Worm (Caenorhabditis elegans) whole organism, late embryonic: Measurements from ENCODE around the gene clh-3.

ENCODE experiments used
- C08G9.2 ChIP-seq: sonication (generic microtip); optimal IDR thresholded peaks from 2 replicates; lab custom pipeline; 2016; ENCODE audit warnings: mild to moderate bottlenecking, missing genetic modification characterization, moderate library complexity, missing compliant biosample characterization
- F13H6.1 ChIP-seq: sonication (generic microtip); optimal IDR thresholded peaks from 2 replicates; lab custom pipeline; 2016; ENCODE audit warnings: missing genetic modification characterization, missing compliant biosample characterization
- K09A11.1 ChIP-seq: sonication (generic microtip); optimal IDR thresholded peaks from 2 replicates; lab custom pipeline; 2017; ENCODE audit warnings: antibody characterized with exemption, mild to moderate bottlenecking, missing genetic modification characterization, missing compliant biosample characterization; ENCODE audit not compliant: insufficient read depth
- T23F11.4 ChIP-seq: fragments of 200-800 bp; sonication (Bioruptor generic); optimal IDR thresholded peaks from 2 replicates; lab custom pipeline; 2018; ENCODE audit warnings: mild to moderate bottlenecking, missing genetic modification characterization, missing compliant biosample characterization
- Y22D7AL.16 ChIP-seq: sonication (generic microtip); optimal IDR thresholded peaks from 2 replicates; lab custom pipeline; 2016; ENCODE audit warnings: missing genetic modification characterization, missing compliant biosample characterization
- ahr-1 ChIP-seq: sonication (generic microtip); optimal IDR thresholded peaks from 2 replicates; lab custom pipeline; 2016; ENCODE audit warnings: missing genetic modification characterization, missing compliant biosample characterization
- ceh-14 ChIP-seq: sonication (generic microtip); optimal IDR thresholded peaks from 2 replicates; lab custom pipeline; 2016; ENCODE audit warnings: missing genotype, missing genetic modification characterization, missing compliant biosample characterization
- ceh-18 ChIP-seq: sonication (generic microtip); optimal IDR thresholded peaks from 2 replicates; lab custom pipeline; 2016; ENCODE audit warnings: missing genetic modification characterization, missing compliant biosample characterization
- ceh-19 ChIP-seq: fragments of 200-800 bp; sonication (Bioruptor generic); optimal IDR thresholded peaks from 2 replicates; lab custom pipeline; 2018; ENCODE audit warnings: mild to moderate bottlenecking, missing genetic modification characterization, missing compliant biosample characterization
- ceh-22 ChIP-seq: sonication (generic microtip); optimal IDR thresholded peaks from 2 replicates; lab custom pipeline; 2017; ENCODE audit warnings: missing biosample characterization, missing genetic modification characterization
- ceh-24 ChIP-seq: sonication (generic microtip); optimal IDR thresholded peaks from 2 replicates; lab custom pipeline; 2016; ENCODE audit warnings: mild to moderate bottlenecking, missing genetic modification characterization, missing compliant biosample characterization
- ceh-30 ChIP-seq: fragments of 150-350 bp; optimal IDR thresholded peaks from 2 replicates; lab custom pipeline; 2014; ENCODE audit warnings: missing biosample characterization, missing genetic modification characterization
- ceh-31 ChIP-seq: sonication (generic microtip); optimal IDR thresholded peaks from 2 replicates; lab custom pipeline; 2016; ENCODE audit warnings: missing genetic modification characterization, missing compliant biosample characterization
- ceh-34 ChIP-seq: sonication (generic microtip); optimal IDR thresholded peaks from 2 replicates; lab custom pipeline; 2016; ENCODE audit warnings: mild to moderate bottlenecking, missing genetic modification characterization, missing compliant biosample characterization
- ceh-48 ChIP-seq: sonication (generic microtip); optimal IDR thresholded peaks from 2 replicates; lab custom pipeline; 2016; ENCODE audit warnings: missing genetic modification characterization, inconsistent platforms, missing compliant biosample characterization
- che-1 ChIP-seq: sonication (generic microtip); optimal IDR thresholded peaks from 2 replicates; lab custom pipeline; 2016; ENCODE audit warnings: mild to moderate bottlenecking, missing genetic modification characterization, missing compliant biosample characterization
- dmd-4 ChIP-seq: sonication (generic microtip); optimal IDR thresholded peaks from 2 replicates; lab custom pipeline; 2016; ENCODE audit warnings: borderline replicate concordance, missing genetic modification characterization, missing compliant biosample characterization
- elt-2 ChIP-seq: sonication (generic microtip); optimal IDR thresholded peaks from 2 replicates; lab custom pipeline; 2016; ENCODE audit warnings: missing genetic modification reagents, missing genetic modification characterization, missing compliant biosample characterization
- elt-4 ChIP-seq: sonication (generic microtip); optimal IDR thresholded peaks from 2 replicates; lab custom pipeline; 2016; ENCODE audit warnings: missing genetic modification characterization, missing compliant biosample characterization
- eyg-1 ChIP-seq: sonication (generic microtip); optimal IDR thresholded peaks from 2 replicates; lab custom pipeline; 2016; ENCODE audit warnings: missing genotype, missing genetic modification characterization, missing compliant biosample characterization
- fkh-6 ChIP-seq: sonication (generic microtip); optimal IDR thresholded peaks from 2 replicates; lab custom pipeline; 2016; ENCODE audit warnings: missing genetic modification characterization, missing compliant biosample characterization
- gmeb-2 ChIP-seq: sonication (generic microtip); optimal IDR thresholded peaks from 2 replicates; lab custom pipeline; 2016; ENCODE audit warnings: missing genetic modification characterization, inconsistent platforms, missing compliant biosample characterization
- hlh-13 ChIP-seq: fragments of 200-800 bp; sonication (Bioruptor generic); optimal IDR thresholded peaks from 2 replicates; lab custom pipeline; 2018; ENCODE audit warnings: mild to moderate bottlenecking, missing genetic modification characterization, missing compliant biosample characterization
- hlh-30 ChIP-seq: sonication (generic microtip); optimal IDR thresholded peaks from 2 replicates; lab custom pipeline; 2017; ENCODE audit warnings: antibody characterized with exemption, missing genetic modification characterization, missing compliant biosample characterization; ENCODE audit not compliant: insufficient read depth
- hlh-6 ChIP-seq: sonication (generic microtip); optimal IDR thresholded peaks from 2 replicates; lab custom pipeline; 2016; ENCODE audit warnings: missing genotype, missing genetic modification characterization, missing compliant biosample characterization
- hlh-8 ChIP-seq: sonication (generic microtip); optimal IDR thresholded peaks from 2 replicates; lab custom pipeline; 2016; ENCODE audit warnings: missing genotype, missing genetic modification characterization, missing compliant biosample characterization
- lim-6 ChIP-seq: sonication (generic microtip); optimal IDR thresholded peaks from 2 replicates; lab custom pipeline; 2016; ENCODE audit warnings: missing genetic modification characterization, missing compliant biosample characterization
- lin-11 ChIP-seq: fragments of 200-800 bp; sonication (Bioruptor generic); optimal IDR thresholded peaks from 2 replicates; lab custom pipeline; 2018; ENCODE audit warnings: mild to moderate bottlenecking, missing genetic modification characterization, missing compliant biosample characterization
- madf-2 ChIP-seq: sonication (generic microtip); optimal IDR thresholded peaks from 2 replicates; lab custom pipeline; 2017; ENCODE audit warnings: missing genetic modification characterization, missing compliant biosample characterization
- nfya-1 ChIP-seq: sonication (generic microtip); optimal IDR thresholded peaks from 2 replicates; lab custom pipeline; 2017; ENCODE audit warnings: missing genetic modification characterization, mild to moderate bottlenecking, missing compliant biosample characterization, antibody characterized with exemption, moderate library complexity
- nhr-11 ChIP-seq: fragments of 150-350 bp; optimal IDR thresholded peaks from 2 replicates; lab custom pipeline; 2014; ENCODE audit warnings: missing biosample characterization, missing genetic modification characterization
- nhr-232 ChIP-seq: sonication (generic microtip); optimal IDR thresholded peaks from 2 replicates; lab custom pipeline; 2016; ENCODE audit warnings: missing genetic modification characterization, missing compliant biosample characterization
- odd-2 ChIP-seq: sonication (generic microtip); optimal IDR thresholded peaks from 2 replicates; lab custom pipeline; 2017; ENCODE audit warnings: antibody characterized with exemption, mild to moderate bottlenecking, missing genetic modification characterization, missing compliant biosample characterization
- pag-3 ChIP-seq: sonication (generic microtip); optimal IDR thresholded peaks from 2 replicates; lab custom pipeline; 2016; ENCODE audit warnings: missing compliant biosample characterization, missing genetic modification characterization, borderline replicate concordance
- pat-9 ChIP-seq: fragments of 200-800 bp; sonication (Bioruptor generic); optimal IDR thresholded peaks from 2 replicates; lab custom pipeline; 2018; ENCODE audit warnings: mild to moderate bottlenecking, missing genetic modification characterization, moderate library complexity, missing compliant biosample characterization
- pax-1 ChIP-seq: fragments of 150-350 bp; optimal IDR thresholded peaks from 2 replicates; lab custom pipeline; 2014; ENCODE audit warnings: missing biosample characterization, missing genetic modification characterization
- pha-2 ChIP-seq: sonication (generic microtip); optimal IDR thresholded peaks from 2 replicates; lab custom pipeline; 2017; ENCODE audit warnings: mild to moderate bottlenecking, missing genetic modification characterization, missing compliant biosample characterization
- pha-4 ChIP-seq: fragments of 150-350 bp; optimal IDR thresholded peaks from 2 replicates; lab custom pipeline; 2018; ENCODE audit warnings: missing biosample characterization, missing genetic modification reagents, missing genetic modification characterization
- pqm-1 ChIP-seq: sonication (generic microtip); optimal IDR thresholded peaks from 2 replicates; lab custom pipeline; 2016; ENCODE audit warnings: missing genetic modification characterization, missing compliant biosample characterization
- pros-1 ChIP-seq: fragments of 150-350 bp; optimal IDR thresholded peaks from 2 replicates; lab custom pipeline; 2014; ENCODE audit warnings: missing biosample characterization, missing genetic modification reagents, missing genetic modification characterization
- ref-2 ChIP-seq: sonication (generic microtip); optimal IDR thresholded peaks from 2 replicates; lab custom pipeline; 2016; ENCODE audit warnings: missing genetic modification characterization, missing compliant biosample characterization
- rnt-1 ChIP-seq: sonication (generic microtip); optimal IDR thresholded peaks from 2 replicates; lab custom pipeline; 2016; ENCODE audit warnings: missing genetic modification characterization, missing compliant biosample characterization
- sdc-2 ChIP-seq: sonication (generic microtip); optimal IDR thresholded peaks from 2 replicates; lab custom pipeline; 2016; ENCODE audit warnings: missing genotype, missing genetic modification characterization, missing compliant biosample characterization
- sox-2 ChIP-seq: fragments of 200-800 bp; sonication (Bioruptor generic); IDR thresholded peaks from 2 replicates; pipeline ENCODE4 v1.3.6; 2022; ENCODE audit warnings: missing genetic modification reagents, missing genetic modification characterization, missing compliant biosample characterization
- tbx-2 ChIP-seq: sonication (generic microtip); optimal IDR thresholded peaks from 2 replicates; lab custom pipeline; 2016; ENCODE audit warnings: missing genetic modification characterization, missing compliant biosample characterization
- tbx-7 ChIP-seq: sonication (generic microtip); optimal IDR thresholded peaks from 2 replicates; lab custom pipeline; 2016; ENCODE audit warnings: missing genotype, missing genetic modification characterization, missing compliant biosample characterization
- ttx-3 ChIP-seq: sonication (generic microtip); optimal IDR thresholded peaks from 2 replicates; lab custom pipeline; 2016; ENCODE audit warnings: missing genetic modification reagents, missing genetic modification characterization, missing compliant biosample characterization
- unc-3 ChIP-seq, 2 experiments: fragments of 200-800 bp in 1 of 2; sonication (Bioruptor generic) in 1 of 2; sonication (generic microtip) in 1 of 2; conservative IDR thresholded peaks in 1 of 2; optimal IDR thresholded peaks in 1 of 2; 2 replicates each; pipeline versions ENCODE4 v1.3.6 to Lab custom; 2016 to 2022; ENCODE audit warnings: missing compliant biosample characterization in 2 of 2, missing genetic modification characterization in 2 of 2, missing genetic modification reagents in 1 of 2
- unc-86 ChIP-seq: sonication (generic microtip); optimal IDR thresholded peaks from 2 replicates; lab custom pipeline; 2016; ENCODE audit warnings: missing genetic modification characterization, missing compliant biosample characterization
- zip-5 ChIP-seq: sonication (generic microtip); optimal IDR thresholded peaks from 2 replicates; lab custom pipeline; 2016; ENCODE audit warnings: missing genetic modification characterization, missing compliant biosample characterization
- ztf-16 ChIP-seq: sonication (generic microtip); optimal IDR thresholded peaks from 2 replicates; lab custom pipeline; 2017; ENCODE audit warnings: missing genetic modification characterization, missing compliant biosample characterization

The clh-3 gene

DNA sequence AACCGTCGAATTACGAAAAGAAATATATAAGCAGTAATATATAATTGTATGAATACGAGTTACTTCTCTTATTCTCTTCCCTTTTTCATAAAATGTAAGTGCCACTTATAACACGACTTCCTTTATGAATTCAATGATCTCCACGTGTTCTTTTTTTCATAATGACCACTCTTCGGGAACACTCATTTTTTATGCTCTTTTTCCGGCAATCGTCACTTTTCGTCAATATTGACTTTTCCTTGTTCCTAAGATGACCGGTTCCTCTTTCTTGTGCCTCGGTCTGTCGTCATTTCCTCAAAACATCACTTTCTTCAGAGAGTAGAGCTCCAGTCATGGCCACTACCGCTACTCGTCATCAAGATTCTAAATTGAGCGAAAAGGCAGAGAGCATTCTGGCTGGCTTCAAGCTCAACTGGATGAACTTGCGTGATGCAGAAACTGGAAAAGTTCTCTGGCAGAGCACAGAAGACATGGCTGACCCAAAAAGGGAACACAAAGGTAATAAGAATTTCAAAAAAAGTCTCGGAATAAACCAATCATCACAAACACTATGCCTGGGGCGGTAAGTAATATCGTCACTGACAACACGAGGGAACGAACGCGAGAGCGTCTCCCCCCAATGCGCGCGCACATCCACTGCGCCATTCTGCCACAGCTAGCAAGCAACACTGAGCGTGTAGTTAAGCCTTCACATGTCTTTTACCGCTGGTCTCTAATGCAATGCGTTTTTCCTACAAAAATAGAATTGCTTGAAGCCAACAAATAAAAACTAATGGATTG lies 42.0 kb downstream of the clh-3 start, which contains the start of gene pdl-1:
Gene pdl-1, plus strand, starts transcription at position 309 of the 780 bp plus-strand sequence.
- TF ChIP-seq pha-2: peak; percentile 91
- peak; percentile 81 for TF ChIP-seq zip-5 (tag; lab: Kevin White, UChicago)
- no peak for TF ChIP-seq pha-4
- TF ChIP-seq rnt-1: peak; percentile 89
- peak; percentile 88 for TF ChIP-seq C08G9.2 (tag; lab: Kevin White, UChicago)
- TF ChIP-seq hlh-8 (tag; lab: Kevin White, UChicago): peak; percentile 86
- TF ChIP-seq dmd-4 (tag; lab: Kevin White, UChicago): peak; percentile 89
- TF ChIP-seq che-1 (tag; lab: Kevin White, UChicago): peak; percentile 92
- peak; percentile 72 for TF ChIP-seq tbx-7
- peak; percentile 86 for TF ChIP-seq ceh-31 (tag; lab: Kevin White, UChicago)
- peak; percentile 84 for TF ChIP-seq elt-4
- peak; percentile 95 for TF ChIP-seq ztf-16 (tag; lab: Kevin White, UChicago)
- peak; percentile 79 for TF ChIP-seq F13H6.1
- TF ChIP-seq madf-2 (tag; lab: Kevin White, UChicago): peak; percentile 92
- TF ChIP-seq pros-1 (tag; lab: Kevin White, UChicago): peak; percentile 83
- TF ChIP-seq unc-3 (GFP tag; conservative IDR thresholded peaks at IDR 0.05; lab: Robert Waterston, UW): peak; percentile 91
- peak; percentile 93 for TF ChIP-seq unc-3 (tag; optimal IDR thresholded peaks at IDR 0.05; lab: Kevin White, UChicago)
- peak; percentile 89 for TF ChIP-seq lin-11 (tag; lab: Kevin White, UChicago)
- TF ChIP-seq hlh-13 (GFP tag; lab: Kevin White, UChicago): peak; percentile 94
- peak; percentile 91 for TF ChIP-seq ref-2
- TF ChIP-seq ceh-34 (tag; lab: Kevin White, UChicago): peak; percentile 93
- TF ChIP-seq odd-2 (tag; lab: Kevin White, UChicago): peak; percentile 81
- no peak for TF ChIP-seq nhr-11 (tag; lab: Kevin White, UChicago)
- peak; percentile 92 for TF ChIP-seq nhr-232
- TF ChIP-seq sdc-2: peak; percentile 87
- peak; percentile 84 for TF ChIP-seq pqm-1 (tag; lab: Kevin White, UChicago)
- TF ChIP-seq ceh-18 (tag; lab: Kevin White, UChicago): peak; percentile 86
- peak; percentile 96 for TF ChIP-seq tbx-2 (tag; lab: Kevin White, UChicago)
- peak; percentile 73 for TF ChIP-seq ceh-24
- peak; percentile 31 for TF ChIP-seq ceh-30 (tag; lab: Kevin White, UChicago)
- peak; percentile 87 for TF ChIP-seq sox-2 (GFP tag; lab: Robert Waterston, UW)
- TF ChIP-seq ceh-14 (tag; lab: Kevin White, UChicago): peak; percentile 89
- TF ChIP-seq pax-1 (tag; lab: Kevin White, UChicago): no peak
- TF ChIP-seq K09A11.1: peak; percentile 72
- no peak for TF ChIP-seq ceh-22 (tag; lab: Kevin White, UChicago)
- TF ChIP-seq gmeb-2 (tag; lab: Kevin White, UChicago): peak; percentile 94
- TF ChIP-seq nfya-1 (tag; lab: Kevin White, UChicago): peak; percentile 54
- TF ChIP-seq Y22D7AL.16: peak; percentile 87
- TF ChIP-seq hlh-6 (tag; lab: Kevin White, UChicago): peak; percentile 97
- peak; percentile 61 for TF ChIP-seq lim-6
- TF ChIP-seq pat-9 (tag; lab: Kevin White, UChicago): peak; percentile 93
- peak; percentile 68 for TF ChIP-seq hlh-30 (tag; lab: Kevin White, UChicago)
- peak; percentile 94 for TF ChIP-seq elt-2 (tag; lab: Kevin White, UChicago)
- TF ChIP-seq pag-3: peak; percentile 82
- TF ChIP-seq fkh-6 (tag; lab: Kevin White, UChicago): peak; percentile 91
- TF ChIP-seq ceh-48 (tag; lab: Kevin White, UChicago): peak; percentile 85
- peak; percentile 90 for TF ChIP-seq eyg-1 (tag; lab: Kevin White, UChicago)
- peak; percentile 89 for TF ChIP-seq ttx-3 (tag; lab: Kevin White, UChicago)
- peak; percentile 91 for TF ChIP-seq unc-86 (tag; lab: Kevin White, UChicago)
- peak; percentile 76 for TF ChIP-seq ahr-1 (tag; lab: Kevin White, UChicago)
- TF ChIP-seq T23F11.4 (GFP tag; lab: Kevin White, UChicago): peak; percentile 95
- peak; percentile 96 for TF ChIP-seq ceh-19 (GFP tag; lab: Kevin White, UChicago)
